Fruit fly (Drosophila melanogaster): Measurements from ENCODE around the gene Cf2.

Gene Cf2

dm6 chr2L:4856118-4856517, 26.8 kb downstream of the Cf2 start (continued):
- TF ChIP-seq amos (GFP tag; IDR thresholded peaks at IDR 0.05; ENCODE audit: partially characterized antibody) (no peak), CG16815 (GFP tag; optimal IDR thresholded peaks at IDR 0.05) (peak; percentile 43), CG3726 (GFP tag; IDR thresholded peaks at IDR 0.05) (no peak), CG13624 (GFP tag; optimal IDR thresholded peaks at IDR 0.05) (no peak), Hey (tag; optimal IDR thresholded peaks at IDR 0.05) (no peak), peb (GFP tag; IDR thresholded peaks at IDR 0.05) (no peak), E2f2 (GFP tag; IDR thresholded peaks at IDR 0.05) (peak; percentile 38; the same call in 1 of the 2 replicates), Vsx1 (GFP tag; optimal IDR thresholded peaks at IDR 0.05) (no peak), Dfd (GFP tag; optimal IDR thresholded peaks at IDR 0.05) (no peak), Mes4 (GFP tag; optimal IDR thresholded peaks at IDR 0.05) (no peak), Hr39 (optimal IDR thresholded peaks at IDR 0.05) (no peak), CG17385 (GFP tag; optimal IDR thresholded peaks at IDR 0.05) (peak; percentile 68), dan (GFP tag; IDR thresholded peaks at IDR 0.05) (no peak), unpg (GFP tag; optimal IDR thresholded peaks at IDR 0.05) (peak; percentile 59), CG11504 (tag; optimal IDR thresholded peaks at IDR 0.05) (peak; percentile 73), sima (GFP tag; optimal IDR thresholded peaks at IDR 0.05) (no peak), inv (GFP tag; IDR thresholded peaks at IDR 0.05; ENCODE audit: partially characterized antibody) (no peak), CG3281 (GFP tag; optimal IDR thresholded peaks at IDR 0.05) (peak; percentile 62), CG10431 (GFP tag; optimal IDR thresholded peaks at IDR 0.05) (no peak), CG12071 (GFP tag; optimal IDR thresholded peaks at IDR 0.05) (peak; percentile 52), HLH54F (GFP tag; optimal IDR thresholded peaks at IDR 0.05) (no peak), esg (GFP tag; conservative IDR thresholded peaks at IDR 0.05) (peak; percentile 71), bowl (GFP tag; IDR thresholded peaks at IDR 0.05) (peak; percentile 31; the same call in 1 of the 2 replicates), eyg (GFP tag; optimal IDR thresholded peaks at IDR 0.05) (no peak), CG6791 (GFP tag; IDR thresholded peaks at IDR 0.05; ENCODE audit: partially characterized antibody) (no peak), vnd (GFP tag; IDR thresholded peaks at IDR 0.05; ENCODE audit: partially characterized antibody) (no peak), Atf3 (GFP tag; optimal IDR thresholded peaks at IDR 0.05) (no peak), bsh (GFP tag; optimal IDR thresholded peaks at IDR 0.05) (peak in 1 of 2 experiments; percentile 61), CG33557 (GFP tag; optimal IDR thresholded peaks at IDR 0.05) (no peak), CG18599 (GFP tag; optimal IDR thresholded peaks at IDR 0.05) (peak; percentile 80), tgo (GFP tag; IDR thresholded peaks at IDR 0.05) (peak; percentile 30; the same call in 1 of the 3 replicates), repo (GFP tag; optimal IDR thresholded peaks at IDR 0.05) (no peak), Chrac-16 (GFP tag; optimal IDR thresholded peaks at IDR 0.05) (peak; percentile 52), schlank (tag; optimal IDR thresholded peaks at IDR 0.05) (no peak), kay (GFP tag; optimal IDR thresholded peaks at IDR 0.05) (no peak), Optix (GFP tag; IDR thresholded peaks at IDR 0.05) (no peak), CG32772 (GFP tag; IDR thresholded peaks at IDR 0.05) (peak; percentile 64; the same call in 1 of the 2 replicates), chn (GFP tag; optimal IDR thresholded peaks at IDR 0.05) (peak; percentile 20), ranshi (GFP tag; IDR thresholded peaks at IDR 0.05) (no peak), Hsf (GFP tag; optimal IDR thresholded peaks at IDR 0.05) (peak; percentile 18), CG8388 (GFP tag; optimal IDR thresholded peaks at IDR 0.05) (peak; percentile 47), CG9797 (GFP tag; optimal IDR thresholded peaks at IDR 0.05) (no peak), CG11085 (GFP tag; IDR thresholded peaks at IDR 0.05) (no peak), abd-A (tag; optimal IDR thresholded peaks at IDR 0.05) (no peak), Aef1 (GFP tag; IDR thresholded peaks at IDR 0.05) (peak; percentile 33; the same call in 1 of the 3 replicates), mld (GFP tag; IDR thresholded peaks at IDR 0.05; ENCODE audit: partially characterized antibody) (no peak), sd (tag; optimal IDR thresholded peaks at IDR 0.05) (peak; percentile 48), btn (GFP tag; optimal IDR thresholded peaks at IDR 0.05) (no peak), CG17361 (GFP tag; IDR thresholded peaks at IDR 0.05) (peak; percentile 80), CG31224 (GFP tag; IDR thresholded peaks at IDR 0.05) (no peak), TFAM (GFP tag; optimal IDR thresholded peaks at IDR 0.05) (no peak), CG15073 (GFP tag; optimal IDR thresholded peaks at IDR 0.05) (no peak)
